Worm (Caenorhabditis elegans) whole organism, L3 larva: ENCODE results near the gene mbl-1.

ENCODE experiments used
- R02D3.7 ChIP-seq: fragments of 150-350 bp; optimal IDR thresholded peaks from 2 replicates; lab custom pipeline; 2014; ENCODE audit warnings: missing biosample characterization, missing genetic modification characterization
- ZK546.5 ChIP-seq: sonication (generic microtip); optimal IDR thresholded peaks from 2 replicates; lab custom pipeline; 2017; ENCODE audit warnings: missing biosample characterization, missing genetic modification characterization
- aly-2 ChIP-seq: fragments of 150-350 bp; optimal IDR thresholded peaks from 2 replicates; lab custom pipeline; 2014; ENCODE audit warnings: missing biosample characterization, missing genetic modification characterization
- ama-1 ChIP-seq: fragments of 150-350 bp; optimal IDR thresholded peaks from 2 replicates; lab custom pipeline; 2018
- ceh-16 ChIP-seq: sonication (generic microtip); optimal IDR thresholded peaks from 2 replicates; lab custom pipeline; 2017; ENCODE audit warnings: missing biosample characterization, missing genetic modification characterization
- ceh-28 ChIP-seq: fragments of 150-350 bp; optimal IDR thresholded peaks from 2 replicates; lab custom pipeline; 2014; ENCODE audit warnings: missing biosample characterization, missing genetic modification reagents, missing genetic modification characterization
- ceh-82 ChIP-seq: fragments of 150-350 bp; optimal IDR thresholded peaks from 2 replicates; lab custom pipeline; 2014; ENCODE audit warnings: missing biosample characterization, missing genetic modification characterization
- ceh-9 ChIP-seq: sonication (generic microtip); optimal IDR thresholded peaks from 2 replicates; lab custom pipeline; 2018; ENCODE audit warnings: missing biosample characterization, missing genetic modification characterization
- egl-5 ChIP-seq: fragments of 150-350 bp; optimal IDR thresholded peaks from 2 replicates; lab custom pipeline; 2017; ENCODE audit warnings: missing biosample characterization, missing genetic modification reagents, missing genetic modification characterization, inconsistent platforms
- elt-1 ChIP-seq: fragments of 150-350 bp; optimal IDR thresholded peaks from 2 replicates; lab custom pipeline; 2014; ENCODE audit warnings: missing biosample characterization, missing genetic modification characterization
- elt-2 ChIP-seq: sonication (generic microtip); optimal IDR thresholded peaks from 2 replicates; lab custom pipeline; 2016; ENCODE audit warnings: missing genetic modification reagents, mild to moderate bottlenecking, missing genetic modification characterization, missing compliant biosample characterization
- elt-3 ChIP-seq, 3 experiments: fragments of 150-350 bp in 1 of 3; sonication (generic microtip) in 2 of 3; optimal IDR thresholded peaks; 2 replicates in 2 of 3; 4 replicates in 1 of 3; lab custom pipeline; 2014 to 2017; ENCODE audit warnings: missing biosample characterization in 3 of 3, missing genetic modification characterization in 3 of 3
- fkh-2 ChIP-seq: fragments of 150-350 bp; optimal IDR thresholded peaks from 2 replicates; lab custom pipeline; 2014; ENCODE audit warnings: missing biosample characterization, missing genetic modification reagents, missing genetic modification characterization
- fos-1 ChIP-seq: fragments of 150-350 bp; optimal IDR thresholded peaks from 2 replicates; lab custom pipeline; 2014; ENCODE audit warnings: missing biosample characterization, missing genetic modification characterization
- lin-15B ChIP-seq: fragments of 150-350 bp; optimal IDR thresholded peaks from 2 replicates; lab custom pipeline; 2014; ENCODE audit warnings: missing biosample characterization, missing genetic modification characterization
- lin-39 ChIP-seq: fragments of 150-350 bp; optimal IDR thresholded peaks from 2 replicates; lab custom pipeline; 2018; ENCODE audit warnings: missing biosample characterization, missing genetic modification reagents, missing genetic modification characterization
- mdl-1 ChIP-seq: fragments of 150-350 bp; optimal IDR thresholded peaks from 2 replicates; lab custom pipeline; 2014; ENCODE audit warnings: missing biosample characterization, missing genetic modification characterization
- mml-1 ChIP-seq: fragments of 150-350 bp; sonication (generic microtip); optimal IDR thresholded peaks from 3 replicates; lab custom pipeline; 2014; ENCODE audit warnings: missing biosample characterization, missing genetic modification characterization
- nfya-1 ChIP-seq: sonication (generic microtip); optimal IDR thresholded peaks from 2 replicates; lab custom pipeline; 2017; ENCODE audit warnings: missing genetic modification characterization, mild to moderate bottlenecking, missing compliant biosample characterization, antibody characterized with exemption, moderate library complexity; ENCODE audit not compliant: insufficient read depth
- nhr-11 ChIP-seq: fragments of 150-350 bp; optimal IDR thresholded peaks from 2 replicates; lab custom pipeline; 2014; ENCODE audit warnings: missing biosample characterization, missing genetic modification characterization
- nhr-12 ChIP-seq: fragments of 150-350 bp; optimal IDR thresholded peaks from 2 replicates; lab custom pipeline; 2014; ENCODE audit warnings: missing biosample characterization, missing genetic modification characterization
- nhr-23 ChIP-seq: fragments of 150-350 bp; optimal IDR thresholded peaks from 2 replicates; lab custom pipeline; 2014; ENCODE audit warnings: missing biosample characterization, missing genetic modification reagents, missing genetic modification characterization
- nhr-237 ChIP-seq: fragments of 150-350 bp; optimal IDR thresholded peaks from 2 replicates; lab custom pipeline; 2014; ENCODE audit warnings: missing biosample characterization, missing genetic modification characterization
- nhr-25 ChIP-seq: sonication (generic microtip); optimal IDR thresholded peaks from 2 replicates; lab custom pipeline; 2017; ENCODE audit warnings: missing biosample characterization, missing genetic modification characterization
- nhr-43 ChIP-seq: sonication (generic microtip); optimal IDR thresholded peaks from 2 replicates; lab custom pipeline; 2016; ENCODE audit warnings: mild to moderate bottlenecking, missing genetic modification characterization, missing compliant biosample characterization; ENCODE audit not compliant: poor library complexity, severe bottlenecking
- nhr-67 ChIP-seq: fragments of 150-350 bp; optimal IDR thresholded peaks from 2 replicates; lab custom pipeline; 2014; ENCODE audit warnings: missing biosample characterization, missing genetic modification characterization
- nhr-77 ChIP-seq: fragments of 150-350 bp; optimal IDR thresholded peaks from 2 replicates; lab custom pipeline; 2014; ENCODE audit warnings: missing biosample characterization, missing genetic modification characterization
- sea-2 ChIP-seq: fragments of 150-350 bp; sonication (generic microtip); optimal IDR thresholded peaks from 4 replicates; lab custom pipeline; 2014; ENCODE audit warnings: missing biosample characterization, missing genetic modification reagents, missing genetic modification characterization
- skn-1 ChIP-seq: fragments of 150-350 bp; optimal IDR thresholded peaks from 2 replicates; lab custom pipeline; 2014; ENCODE audit warnings: missing biosample characterization, missing genetic modification characterization
- snpc-4 ChIP-seq: fragments of 150-350 bp; optimal IDR thresholded peaks from 2 replicates; lab custom pipeline; 2014; ENCODE audit warnings: missing biosample characterization, missing genetic modification characterization
- unc-39 ChIP-seq: sonication (generic microtip); optimal IDR thresholded peaks from 4 replicates; lab custom pipeline; 2017; ENCODE audit warnings: missing biosample characterization, missing genetic modification characterization
- ztf-11 ChIP-seq: fragments of 150-350 bp; optimal IDR thresholded peaks from 2 replicates; lab custom pipeline; 2014; ENCODE audit warnings: missing biosample characterization, missing genetic modification characterization
- ztf-4 ChIP-seq: fragments of 150-350 bp; optimal IDR thresholded peaks from 2 replicates; lab custom pipeline; 2014; ENCODE audit warnings: missing biosample characterization, missing genetic modification characterization

The mbl-1 gene

ce11 chrX:17034193-17034592 is 55.8 kb downstream of the mbl-1 start:
- no peak for TF ChIP-seq ztf-4 (tag; lab: Kevin White, UChicago)
- peak; percentile 15 for TF ChIP-seq nhr-23 (tag; lab: Kevin White, UChicago)
- peak; percentile 17 for TF ChIP-seq elt-2 (tag; lab: Kevin White, UChicago)

DNA sequence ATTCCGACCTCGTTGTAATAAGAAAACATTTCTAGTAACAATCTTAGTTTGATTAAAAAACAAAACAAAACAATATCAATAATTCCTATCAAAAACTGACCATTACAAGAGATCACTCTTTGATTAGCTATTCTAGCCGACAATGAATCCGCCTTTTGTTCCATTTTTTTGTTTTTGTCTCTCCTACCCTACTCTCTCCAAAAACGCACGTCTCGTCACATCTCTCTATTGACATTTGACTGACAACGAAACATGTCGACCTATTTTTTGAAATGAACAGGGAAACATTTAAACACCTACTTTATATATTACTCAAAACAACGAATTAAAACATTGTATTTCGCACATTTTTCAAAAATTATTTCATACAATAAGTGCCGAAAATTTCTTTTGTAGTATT is 56.4 kb downstream of the mbl-1 start:
- TF ChIP-seq nhr-12 (tag; lab: Kevin White, UChicago) (no peak), mml-1 (tag; lab: Kevin White, UChicago) (no peak), mdl-1 (tag; lab: Kevin White, UChicago) (no peak), lin-39 (no peak), elt-3 (tag; optimal IDR thresholded peaks at IDR 0.05; lab: Kevin White, UChicago) (no peak), nhr-237 (tag; lab: Kevin White, UChicago) (no peak), nhr-23 (tag; lab: Kevin White, UChicago) (peak; percentile 53)

- TF ChIP-seq fkh-2 (tag; lab: Kevin White, UChicago), result no peak
- TF ChIP-seq nhr-25, result peak; percentile 4
- TF ChIP-seq ceh-9 (tag; lab: Kevin White, UChicago), result no peak
These were observed 60.2 kb downstream of the mbl-1 start for ce11 chrX:17038616-17039015.

DNA sequence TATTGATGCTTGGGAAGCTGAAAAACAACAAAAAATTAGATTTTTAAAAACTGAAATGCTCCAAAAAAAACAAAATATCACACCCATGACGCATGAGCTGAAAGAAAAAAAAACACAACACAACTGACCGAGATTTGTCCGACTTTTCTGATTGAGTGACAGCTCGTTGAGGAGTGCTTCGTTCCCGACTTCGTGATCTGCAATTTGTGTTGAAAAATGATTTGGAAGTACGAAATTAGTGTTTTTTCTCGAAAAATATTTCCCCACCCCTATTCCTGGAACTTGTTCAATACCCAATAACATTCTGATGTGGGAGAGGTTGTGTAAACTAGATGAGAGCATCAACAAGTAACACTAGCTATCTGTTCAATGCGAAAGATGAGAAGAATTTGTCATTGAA is 63.2 kb downstream of the mbl-1 start:
- TF ChIP-seq ceh-82 (tag; lab: Kevin White, UChicago), result no peak
- TF ChIP-seq nhr-77 (tag; lab: Kevin White, UChicago), result no peak
- TF ChIP-seq ceh-16, result no peak
- TF ChIP-seq ztf-11, result no peak
- no peak for TF ChIP-seq aly-2 (tag; lab: Kevin White, UChicago)
- TF ChIP-seq ceh-28 (tag; lab: Kevin White, UChicago), result no peak
- TF ChIP-seq nhr-11 (tag; lab: Kevin White, UChicago), result no peak

- peak; percentile 33 for TF ChIP-seq nhr-11 (tag; lab: Kevin White, UChicago)
- no peak for TF ChIP-seq nhr-12 (tag; lab: Kevin White, UChicago)
- TF ChIP-seq nhr-77 (tag; lab: Kevin White, UChicago), result no peak
- no peak for TF ChIP-seq nfya-1 (tag; lab: Kevin White, UChicago)
- peak; percentile 46 for TF ChIP-seq lin-39
- TF ChIP-seq unc-39 (tag; lab: Kevin White, UChicago), result no peak
- no peak for TF ChIP-seq nhr-237 (tag; lab: Kevin White, UChicago)
- TF ChIP-seq elt-2 (tag; lab: Kevin White, UChicago), result no peak
- TF ChIP-seq skn-1, result no peak
- no peak for TF ChIP-seq R02D3.7 (tag; lab: Kevin White, UChicago)
- no peak for TF ChIP-seq elt-3 (tag; optimal IDR thresholded peaks at IDR 0.05; lab: Kevin White, UChicago)
- TF ChIP-seq egl-5 (tag; lab: Kevin White, UChicago), result peak; percentile 48
- no peak for TF ChIP-seq nhr-67
- TF ChIP-seq sea-2, result no peak
These were observed 64.5 kb downstream of the mbl-1 start, which contains the start of gene F35B3.7 for ce11 chrX:17042946-17043345. F35B3.7 (minus strand) TSS chrX:17043078.

DNA sequence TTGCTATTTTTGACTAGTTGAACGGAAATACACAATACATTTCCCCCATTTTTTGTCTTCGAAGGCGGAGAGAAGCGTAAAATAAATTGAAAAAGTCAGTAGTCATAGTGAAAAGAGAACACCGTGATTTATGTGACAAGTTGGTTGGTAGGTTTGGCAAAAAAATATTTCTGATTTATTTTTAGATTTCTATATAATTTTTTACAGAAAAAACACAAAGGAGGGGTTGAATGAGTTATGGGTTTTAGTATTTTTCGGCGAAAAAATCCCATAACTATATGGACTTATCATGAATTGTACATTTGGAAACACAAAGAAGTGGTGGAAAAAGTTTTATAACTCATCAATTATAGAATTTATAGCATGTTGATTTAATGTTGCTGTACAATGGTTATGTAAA is 67.1 kb downstream of the mbl-1 start, which contains the start of gene C30G4.2:
Gene C30G4.2, minus strand, starts transcription at position 101 of the 400 bp plus-strand sequence.
- TF ChIP-seq ZK546.5 (tag; lab: Kevin White, UChicago) (no peak), elt-1 (no peak), R02D3.7 (tag; lab: Kevin White, UChicago) (no peak), snpc-4 (tag; lab: Kevin White, UChicago) (no peak), fos-1 (no peak)

- TF ChIP-seq nfya-1 (tag; lab: Kevin White, UChicago) (no peak), fos-1 (no peak), lin-15B (tag; lab: Kevin White, UChicago) (peak; percentile 29), fkh-2 (tag; lab: Kevin White, UChicago) (no peak), elt-3 (tag; optimal IDR thresholded peaks at IDR 0.05; lab: Kevin White, UChicago) (no peak), ama-1 (lab: Kevin White, UChicago) (no peak), elt-2 (tag; lab: Kevin White, UChicago) (no peak), ceh-28 (tag; lab: Kevin White, UChicago) (no peak), nhr-23 (tag; lab: Kevin White, UChicago) (peak; percentile 4), skn-1 (no peak), nhr-43 (tag; lab: Kevin White, UChicago) (no peak)
These were observed 75.7 kb downstream of the mbl-1 start for ce11 chrX:17054121-17054520.
